Fruit fly (Drosophila melanogaster) whole organism, prepupa: ENCODE measurements around the gene Or98b.
A peak's percentile ranks its signal among the peaks of the same experiment; 100 is the strongest.

Experiments
- CG10631 ChIP-seq: fragments of 200-800 bp; sonication (Bioruptor generic); optimal IDR thresholded peaks from 2 replicates; lab custom pipeline; 2016; ENCODE audit warnings: missing biosample characterization, missing genetic modification characterization
- CG10669 ChIP-seq: fragments of 200-800 bp; sonication (Bioruptor generic); optimal IDR thresholded peaks from 3 replicates; lab custom pipeline; 2018; ENCODE audit warnings: missing biosample characterization, mild to moderate bottlenecking, missing genetic modification characterization, moderate library complexity
- CG11762 ChIP-seq: fragments of 200-800 bp; sonication (Bioruptor generic); optimal IDR thresholded peaks from 3 replicates; lab custom pipeline; 2016; ENCODE audit warnings: missing biosample characterization, missing genetic modification characterization; ENCODE audit not compliant: insufficient read depth
- CG11902 ChIP-seq: fragments of 200-800 bp; sonication (Bioruptor generic); optimal IDR thresholded peaks from 3 replicates; lab custom pipeline; 2016; ENCODE audit warnings: missing biosample characterization, missing genetic modification characterization
- CG15336 ChIP-seq: fragments of 200-800 bp; sonication (Bioruptor generic); IDR thresholded peaks from 2 replicates; pipeline ENCODE4 v1.3.6; 2022; ENCODE audit warnings: missing biosample characterization, missing genetic modification characterization
- CG16779 ChIP-seq: fragments of 200-800 bp; sonication (Bioruptor generic); optimal IDR thresholded peaks from 3 replicates; lab custom pipeline; 2017; ENCODE audit warnings: missing biosample characterization, mild to moderate bottlenecking, missing genetic modification characterization
- CG3032 ChIP-seq: fragments of 200-800 bp; optimal IDR thresholded peaks from 2 replicates; lab custom pipeline; 2019; ENCODE audit warnings: missing biosample characterization, mild to moderate bottlenecking, missing genetic modification characterization, moderate library complexity
- CG31627 ChIP-seq: fragments of 200-800 bp; sonication (Bioruptor generic); optimal IDR thresholded peaks from 3 replicates; lab custom pipeline; 2016; ENCODE audit warnings: missing biosample characterization, missing genetic modification characterization
- CG32006 ChIP-seq: fragments of 200-800 bp; sonication (Bioruptor generic); optimal IDR thresholded peaks from 3 replicates; lab custom pipeline; 2017; ENCODE audit warnings: missing biosample characterization, mild to moderate bottlenecking, missing genetic modification characterization
- CG34406 ChIP-seq: fragments of 200-800 bp; sonication (Bioruptor generic); optimal IDR thresholded peaks from 3 replicates; lab custom pipeline; 2016; ENCODE audit warnings: missing biosample characterization, missing genetic modification characterization
- CG3919 ChIP-seq: fragments of 200-800 bp; sonication (Bioruptor generic); optimal IDR thresholded peaks from 3 replicates; lab custom pipeline; 2016; ENCODE audit warnings: missing biosample characterization, missing genetic modification characterization
- CG4318 ChIP-seq: fragments of 200-800 bp; sonication (Bioruptor generic); optimal IDR thresholded peaks from 3 replicates; lab custom pipeline; 2017; ENCODE audit warnings: missing biosample characterization, mild to moderate bottlenecking, missing genetic modification characterization
- CG6163 ChIP-seq: fragments of 200-800 bp; sonication (Bioruptor generic); IDR thresholded peaks from 3 replicates; pipeline ENCODE4 v1.3.6; 2022; ENCODE audit warnings: missing biosample characterization, missing genetic modification characterization
- CG6276 ChIP-seq: fragments of 200-800 bp; sonication (Bioruptor generic); optimal IDR thresholded peaks from 2 replicates; lab custom pipeline; 2017; ENCODE audit warnings: missing biosample characterization, mild to moderate bottlenecking, missing genetic modification characterization
- CG6792 ChIP-seq: fragments of 200-800 bp; sonication (Bioruptor generic); optimal IDR thresholded peaks from 3 replicates; lab custom pipeline; 2016; ENCODE audit warnings: missing biosample characterization, missing genetic modification characterization
- CG6808 ChIP-seq: fragments of 200-800 bp; sonication (Bioruptor generic); optimal IDR thresholded peaks from 3 replicates; lab custom pipeline; 2017; ENCODE audit warnings: missing biosample characterization, missing genetic modification characterization, mild to moderate bottlenecking, moderate library complexity, missing genetic modification reagents
- CG6854 ChIP-seq: fragments of 200-800 bp; sonication (Bioruptor generic); optimal IDR thresholded peaks from 2 replicates; lab custom pipeline; 2017; ENCODE audit warnings: missing biosample characterization, mild to moderate bottlenecking, missing genetic modification characterization
- CG8119 ChIP-seq: fragments of 200-800 bp; sonication (Bioruptor generic); IDR thresholded peaks from 3 replicates; pipeline ENCODE4 v1.3.6; 2022; ENCODE audit warnings: missing biosample characterization, missing genetic modification characterization
- CG8319 ChIP-seq: fragments of 200-800 bp; sonication (Bioruptor generic); optimal IDR thresholded peaks from 3 replicates; lab custom pipeline; 2016; ENCODE audit warnings: missing biosample characterization, missing genetic modification characterization
- CG8632 ChIP-seq: fragments of 200-800 bp; sonication (Bioruptor generic); optimal IDR thresholded peaks from 3 replicates; lab custom pipeline; 2016; ENCODE audit warnings: missing biosample characterization, missing genetic modification characterization
- Eip75B ChIP-seq: fragments of 200-800 bp; sonication (Bioruptor generic); optimal IDR thresholded peaks from 3 replicates; lab custom pipeline; 2016; ENCODE audit warnings: missing biosample characterization, missing genetic modification characterization
- Eip93F ChIP-seq: fragments of 200-800 bp; sonication (Bioruptor generic); optimal IDR thresholded peaks from 2 replicates; lab custom pipeline; 2016; ENCODE audit warnings: missing biosample characterization, mild to moderate bottlenecking, missing genetic modification characterization
- Ets21C ChIP-seq: fragments of 200-800 bp; sonication (Bioruptor generic); optimal IDR thresholded peaks from 3 replicates; lab custom pipeline; 2016; ENCODE audit warnings: missing biosample characterization, missing genetic modification characterization
- Ets96B ChIP-seq: fragments of 200-800 bp; optimal IDR thresholded peaks from 2 replicates; lab custom pipeline; 2019; ENCODE audit warnings: missing biosample characterization, mild to moderate bottlenecking, missing genetic modification characterization, moderate library complexity
- Gug ChIP-seq: fragments of 200-800 bp; sonication (Bioruptor generic); IDR thresholded peaks from 2 replicates; pipeline ENCODE4 v1.3.6; 2022; ENCODE audit warnings: missing biosample characterization, missing genetic modification characterization
- Hr39 ChIP-seq: fragments of 200-800 bp; sonication (Bioruptor generic); optimal IDR thresholded peaks from 2 replicates; lab custom pipeline; 2016; ENCODE audit warnings: missing biosample characterization, missing genetic modification characterization
- Hr4 ChIP-seq: fragments of 200-800 bp; sonication (Bioruptor generic); optimal IDR thresholded peaks from 3 replicates; lab custom pipeline; 2016; ENCODE audit warnings: missing biosample characterization, missing genetic modification characterization
- Lpt ChIP-seq: fragments of 200-800 bp; sonication (Bioruptor generic); optimal IDR thresholded peaks from 3 replicates; lab custom pipeline; 2016; ENCODE audit warnings: missing biosample characterization, missing genetic modification characterization
- Met ChIP-seq: fragments of 200-800 bp; sonication (Bioruptor generic); optimal IDR thresholded peaks from 3 replicates; lab custom pipeline; 2016; ENCODE audit warnings: missing biosample characterization, missing genetic modification characterization
- OdsH ChIP-seq: fragments of 200-800 bp; sonication (Bioruptor generic); optimal IDR thresholded peaks from 3 replicates; lab custom pipeline; 2016; ENCODE audit warnings: missing biosample characterization, missing genetic modification characterization
- Smox ChIP-seq: fragments of 200-800 bp; sonication (Bioruptor generic); optimal IDR thresholded peaks from 3 replicates; lab custom pipeline; 2016; ENCODE audit warnings: missing biosample characterization, missing genetic modification characterization
- Sox102F ChIP-seq: fragments of 200-800 bp; sonication (Bioruptor generic); optimal IDR thresholded peaks from 2 replicates; lab custom pipeline; 2016; ENCODE audit warnings: missing biosample characterization, mild to moderate bottlenecking, missing genetic modification characterization
- achi ChIP-seq: fragments of 200-800 bp; sonication (Bioruptor generic); optimal IDR thresholded peaks from 3 replicates; lab custom pipeline; 2016; ENCODE audit warnings: missing biosample characterization, missing genetic modification characterization
- cyc ChIP-seq: fragments of 200-800 bp; sonication (Bioruptor generic); optimal IDR thresholded peaks from 3 replicates; lab custom pipeline; 2016; ENCODE audit warnings: missing biosample characterization, missing genetic modification characterization
- dac ChIP-seq: fragments of 200-800 bp; sonication (Bioruptor generic); optimal IDR thresholded peaks from 2 replicates; lab custom pipeline; 2017; ENCODE audit warnings: missing biosample characterization, mild to moderate bottlenecking, missing genetic modification characterization
- dsx ChIP-seq: fragments of 200-800 bp; optimal IDR thresholded peaks from 3 replicates; lab custom pipeline; 2019; ENCODE audit warnings: missing biosample characterization, mild to moderate bottlenecking, missing genetic modification characterization, moderate library complexity; ENCODE audit not compliant: poor library complexity, severe bottlenecking
- esn ChIP-seq: fragments of 200-800 bp; sonication (Bioruptor generic); optimal IDR thresholded peaks from 2 replicates; lab custom pipeline; 2016; ENCODE audit warnings: missing biosample characterization, mild to moderate bottlenecking, missing genetic modification characterization, moderate library complexity
- fd85E ChIP-seq: fragments of 200-800 bp; sonication (Bioruptor generic); optimal IDR thresholded peaks from 3 replicates; lab custom pipeline; 2016; ENCODE audit warnings: missing biosample characterization, missing genetic modification characterization
- net ChIP-seq: fragments of 200-800 bp; sonication (Bioruptor generic); optimal IDR thresholded peaks from 3 replicates; lab custom pipeline; 2016; ENCODE audit warnings: missing biosample characterization, missing genetic modification characterization
- pdm3 ChIP-seq: fragments of 200-800 bp; sonication (Bioruptor generic); optimal IDR thresholded peaks from 3 replicates; lab custom pipeline; 2016; ENCODE audit warnings: missing biosample characterization, missing genetic modification characterization
- salr ChIP-seq, 2 experiments: fragments of 200-800 bp; sonication (Bioruptor generic); optimal IDR thresholded peaks; 3 replicates each; lab custom pipeline; 2016 to 2018; ENCODE audit warnings: missing biosample characterization in 2 of 2, missing genetic modification characterization in 2 of 2, mild to moderate bottlenecking in 1 of 2
- spab ChIP-seq: fragments of 200-800 bp; sonication (Bioruptor generic); optimal IDR thresholded peaks from 2 replicates; lab custom pipeline; 2017; ENCODE audit warnings: missing biosample characterization, mild to moderate bottlenecking, missing genetic modification characterization, missing genetic modification reagents
- ss ChIP-seq, 2 experiments: fragments of 200-800 bp; sonication (Bioruptor generic); optimal IDR thresholded peaks; 2 replicates in 1 of 2; 3 replicates in 1 of 2; lab custom pipeline; 2017 to 2018; ENCODE audit warnings: mild to moderate bottlenecking in 2 of 2, missing biosample characterization in 2 of 2, missing genetic modification characterization in 2 of 2, moderate library complexity in 1 of 2
- svp ChIP-seq: fragments of 200-800 bp; sonication (Bioruptor generic); peaks from one replicate; lab custom pipeline; 2016; ENCODE audit warnings: missing biosample characterization, missing genetic modification characterization
- topi ChIP-seq: fragments of 200-800 bp; sonication (Bioruptor generic); optimal IDR thresholded peaks from 3 replicates; lab custom pipeline; 2016; ENCODE audit warnings: missing biosample characterization, missing genetic modification characterization
- vri ChIP-seq: fragments of 200-800 bp; sonication (Bioruptor generic); optimal IDR thresholded peaks from 3 replicates; lab custom pipeline; 2016; ENCODE audit warnings: missing biosample characterization, mild to moderate bottlenecking, missing genetic modification characterization

The Or98b gene

dm6 chr3R:28339654-28340605 is 12.1 kb upstream of the Or98b start, which contains the start of the genes Gfat2 and Moca-cyp (continued):
- peak; percentile 25 for TF ChIP-seq CG31627 (GFP tag; lab: Kevin White, UChicago)
- TF ChIP-seq Eip93F (GFP tag; lab: Kevin White, UChicago), result peak; percentile 34
- TF ChIP-seq esn (GFP tag; lab: Kevin White, UChicago), result peak; percentile 49
- TF ChIP-seq CG16779 (tag; lab: Kevin White, UChicago), result peak; percentile 21
- TF ChIP-seq topi (GFP tag; lab: Kevin White, UChicago), result peak; percentile 40
- TF ChIP-seq Gug (GFP tag; lab: Robert Waterston, UW), result peak; percentile 36; the same call in 1 of the 2 replicates
- TF ChIP-seq CG11902 (GFP tag; lab: Kevin White, UChicago), result peak; percentile 24
- peak; percentile 42 for TF ChIP-seq Smox (GFP tag; lab: Kevin White, UChicago)
- peak; percentile 86 for TF ChIP-seq svp (GFP tag; lab: Kevin White, UChicago)
- peak; percentile 53 for TF ChIP-seq CG34406 (GFP tag; lab: Kevin White, UChicago)
- peak; percentile 26 for TF ChIP-seq CG8319
- TF ChIP-seq ss (GFP tag; optimal IDR thresholded peaks at IDR 0.05; lab: Kevin White, UChicago), result peak; percentile 35 to 59
- TF ChIP-seq CG6808, result peak; percentile 0
- TF ChIP-seq Hr4 (GFP tag; lab: Kevin White, UChicago), result peak; percentile 54
- peak; percentile 44 for TF ChIP-seq dsx
- no peak for TF ChIP-seq fd85E
- peak; percentile 64 for TF ChIP-seq CG32006 (GFP tag; lab: Kevin White, UChicago)
- peak; percentile 3 for TF ChIP-seq Eip75B (GFP tag; lab: Kevin White, UChicago)
- peak; percentile 11 for TF ChIP-seq spab (GFP tag; lab: Kevin White, UChicago)
- peak; percentile 48 for TF ChIP-seq Lpt
- TF ChIP-seq cyc (GFP tag; lab: Kevin White, UChicago), result peak; percentile 42
- peak; percentile 17 to 57 for TF ChIP-seq salr (GFP tag; optimal IDR thresholded peaks at IDR 0.05; lab: Kevin White, UChicago)
- TF ChIP-seq Ets96B (tag; lab: Kevin White, UChicago), result peak; percentile 52
- TF ChIP-seq net (GFP tag; lab: Kevin White, UChicago), result peak; percentile 27
- 0 out of 3 replicates have a peak, but pooled peaks have one; percentile 38 for TF ChIP-seq CG8119 (GFP tag; lab: Robert Waterston, UW)

dm6 chr3R:28340606-28340999 is 11.4 kb upstream of the Or98b start:
- TF ChIP-seq achi (GFP tag; lab: Kevin White, UChicago) (no peak), CG6854 (GFP tag; lab: Kevin White, UChicago) (peak; percentile 45), CG32006 (GFP tag; lab: Kevin White, UChicago) (peak; percentile 14), CG8119 (GFP tag; lab: Robert Waterston, UW) (peak; percentile 43; the same call in 1 of the 3 replicates), dac (GFP tag; lab: Kevin White, UChicago) (no peak), CG10631 (GFP tag; lab: Kevin White, UChicago) (no peak), CG6808 (no peak), CG6163 (GFP tag; lab: Robert Waterston, UW) (no peak), vri (GFP tag; lab: Kevin White, UChicago) (no peak), pdm3 (GFP tag; lab: Kevin White, UChicago) (peak; percentile 8), Eip75B (GFP tag; lab: Kevin White, UChicago) (no peak), CG8632 (GFP tag; lab: Kevin White, UChicago) (no peak), CG15336 (GFP tag; lab: Robert Waterston, UW) (no peak), CG3032 (tag; lab: Kevin White, UChicago) (no peak), dsx (no peak), Gug (GFP tag; lab: Robert Waterston, UW) (no peak), CG4318 (GFP tag; lab: Kevin White, UChicago) (no peak), CG3919 (GFP tag; lab: Kevin White, UChicago) (peak; percentile 19), CG10669 (GFP tag; lab: Kevin White, UChicago) (no peak), Hr39 (GFP tag; lab: Kevin White, UChicago) (peak; percentile 22), svp (GFP tag; lab: Kevin White, UChicago) (peak; percentile 44), CG31627 (GFP tag; lab: Kevin White, UChicago) (no peak), CG6792 (peak; percentile 25), CG11762 (GFP tag; lab: Kevin White, UChicago) (no peak), CG6276 (GFP tag; lab: Kevin White, UChicago) (peak; percentile 51), CG16779 (tag; lab: Kevin White, UChicago) (no peak), Sox102F (GFP tag; lab: Kevin White, UChicago) (no peak), Ets21C (GFP tag; lab: Kevin White, UChicago) (no peak), salr (GFP tag; optimal IDR thresholded peaks at IDR 0.05; lab: Kevin White, UChicago) (no peak), Ets96B (tag; lab: Kevin White, UChicago) (no peak), OdsH (GFP tag; lab: Kevin White, UChicago) (peak; percentile 35), Met (GFP tag; lab: Kevin White, UChicago) (no peak)
